Worm (Caenorhabditis elegans): ENCODE measurements around the gene pph-4.2.

- TF ChIP-seq egl-27 (tag; optimal IDR thresholded peaks at IDR 0.05) (no peak), ama-1 (optimal IDR thresholded peaks at IDR 0.05) (no peak), nhr-28 (tag; optimal IDR thresholded peaks at IDR 0.05) (no peak), nhr-25 (tag; optimal IDR thresholded peaks at IDR 0.05) (no peak), unc-62 (GFP tag; optimal IDR thresholded peaks at IDR 0.05) (no peak), fos-1 (tag; optimal IDR thresholded peaks at IDR 0.05) (no peak), nhr-76 (tag; optimal IDR thresholded peaks at IDR 0.05) (no peak), mdl-1 (tag; optimal IDR thresholded peaks at IDR 0.05) (no peak), R02D3.7 (tag; optimal IDR thresholded peaks at IDR 0.05) (no peak), zag-1 (tag; optimal IDR thresholded peaks at IDR 0.05) (no peak), tbx-2 (tag; optimal IDR thresholded peaks at IDR 0.05) (no peak), lin-39 (tag; optimal IDR thresholded peaks at IDR 0.05) (no peak)
These were observed 32.1 kb downstream of the pph-4.2 start for ce11 chrIII:12344940-12345339.

Data from whole organism, L3 larva.